Worm (Caenorhabditis elegans) whole organism, L2 larva: ENCODE data around the gene T28A11.19.

ENCODE experiments used
- ceh-16 ChIP-seq: fragments of 150-350 bp; optimal IDR thresholded peaks from 2 replicates; lab custom pipeline; 2014; ENCODE audit warnings: missing biosample characterization, missing genetic modification characterization
- ceh-82 ChIP-seq: fragments of 150-350 bp; optimal IDR thresholded peaks from 2 replicates; lab custom pipeline; 2014; ENCODE audit warnings: missing biosample characterization, missing genetic modification characterization
- lin-13 ChIP-seq: fragments of 150-350 bp; optimal IDR thresholded peaks from 2 replicates; lab custom pipeline; 2014; ENCODE audit warnings: missing biosample characterization, missing genetic modification reagents, missing genetic modification characterization
- lsy-2 ChIP-seq, 2 experiments: fragments of 150-350 bp in 1 of 2; sonication (generic microtip) in 1 of 2; optimal IDR thresholded peaks; 2 replicates each; lab custom pipeline; 2014 to 2017; ENCODE audit warnings: missing biosample characterization in 2 of 2, missing genetic modification characterization in 2 of 2
- mab-5 ChIP-seq: fragments of 150-350 bp; optimal IDR thresholded peaks from 2 replicates; lab custom pipeline; 2014; ENCODE audit warnings: missing biosample characterization, missing genetic modification characterization
- nhr-11 ChIP-seq: fragments of 150-350 bp; optimal IDR thresholded peaks from 2 replicates; lab custom pipeline; 2014; ENCODE audit warnings: missing biosample characterization, missing genetic modification characterization
- nhr-6 ChIP-seq: fragments of 150-350 bp; optimal IDR thresholded peaks from 2 replicates; lab custom pipeline; 2014; ENCODE audit warnings: missing biosample characterization, missing genetic modification characterization
- skn-1 ChIP-seq: sonication (generic microtip); optimal IDR thresholded peaks from 2 replicates; lab custom pipeline; 2017; ENCODE audit warnings: missing biosample characterization, missing genetic modification characterization
- zag-1 ChIP-seq: fragments of 150-350 bp; optimal IDR thresholded peaks from 2 replicates; lab custom pipeline; 2014; ENCODE audit warnings: missing biosample characterization, missing genetic modification characterization

ce11 chrV:3308169-3308568 is 38.9 kb upstream of the T28A11.19 start, which contains the start of gene srbc-3:
- TF ChIP-seq mab-5, result no peak
- no peak for TF ChIP-seq ceh-82 (tag; lab: Kevin White, UChicago)
- no peak for TF ChIP-seq nhr-6
- no peak for TF ChIP-seq skn-1 (tag; lab: Kevin White, UChicago)
- TF ChIP-seq lsy-2 (tag; optimal IDR thresholded peaks at IDR 0.05; lab: Kevin White, UChicago), result no peak
- no peak for TF ChIP-seq ceh-16 (tag; lab: Kevin White, UChicago)
- TF ChIP-seq lin-13 (GFP tag; lab: Kevin White, UChicago), result no peak
- TF ChIP-seq nhr-11 (tag; lab: Kevin White, UChicago), result no peak
- TF ChIP-seq zag-1, result no peak
